Worm (Caenorhabditis elegans) whole organism, mixed stage, embryonic: Measurements from ENCODE around the gene vit-2.

Source experiments
- ham-2 ChIP-seq: fragments of 200-800 bp; sonication (Bioruptor generic); optimal IDR thresholded peaks from 2 replicates; lab custom pipeline; 2018; ENCODE audit warnings: mild to moderate bottlenecking, missing genetic modification characterization, missing compliant biosample characterization
- lin-13 ChIP-seq: fragments of 150-350 bp; optimal IDR thresholded peaks from 2 replicates; lab custom pipeline; 2014; ENCODE audit warnings: missing biosample characterization, missing genetic modification characterization
- lsy-2 ChIP-seq: fragments of 150-350 bp; optimal IDR thresholded peaks from 2 replicates; lab custom pipeline; 2014; ENCODE audit warnings: missing biosample characterization, missing genetic modification characterization
- mab-5 ChIP-seq: fragments of 150-350 bp; optimal IDR thresholded peaks from 2 replicates; lab custom pipeline; 2014; ENCODE audit warnings: missing biosample characterization, missing genetic modification characterization
- mls-2 ChIP-seq: sonication (generic microtip); optimal IDR thresholded peaks from 2 replicates; lab custom pipeline; 2016; ENCODE audit warnings: mild to moderate bottlenecking, missing genetic modification characterization, moderate library complexity, missing compliant biosample characterization
- nhr-237 ChIP-seq: fragments of 150-350 bp; optimal IDR thresholded peaks from 2 replicates; lab custom pipeline; 2014; ENCODE audit warnings: missing biosample characterization, missing genetic modification characterization
- nhr-76 ChIP-seq: sonication (generic microtip); optimal IDR thresholded peaks from 2 replicates; lab custom pipeline; 2017; ENCODE audit warnings: missing biosample characterization, missing genetic modification characterization
- sem-2 ChIP-seq: fragments of 200-800 bp; sonication (Bioruptor generic); optimal IDR thresholded peaks from 2 replicates; lab custom pipeline; 2018; ENCODE audit warnings: mild to moderate bottlenecking, missing genetic modification characterization, missing compliant biosample characterization
- snpc-4 ChIP-seq: fragments of 150-350 bp; optimal IDR thresholded peaks from 2 replicates; lab custom pipeline; 2014; ENCODE audit warnings: missing biosample characterization, missing genetic modification characterization
- unc-62 ChIP-seq: fragments of 150-350 bp; optimal IDR thresholded peaks from 2 replicates; lab custom pipeline; 2014; ENCODE audit warnings: missing biosample characterization, missing genetic modification reagents, missing genetic modification characterization
- ztf-11 ChIP-seq: fragments of 150-350 bp; optimal IDR thresholded peaks from 2 replicates; lab custom pipeline; 2014; ENCODE audit warnings: missing biosample characterization, missing genetic modification characterization

ce11 chrX:5154278-5154677 is 53.4 kb downstream of the vit-2 start, which contains the start of gene C31H2.3:
- no peak for TF ChIP-seq ham-2 (GFP tag; lab: Kevin White, UChicago)
- TF ChIP-seq snpc-4 (tag; lab: Kevin White, UChicago), result no peak
- TF ChIP-seq mab-5, result no peak
- no peak for TF ChIP-seq unc-62 (GFP tag; lab: Kevin White, UChicago)
- TF ChIP-seq ztf-11 (tag; lab: Kevin White, UChicago), result no peak
- TF ChIP-seq sem-2, result no peak
- no peak for TF ChIP-seq nhr-237 (tag; lab: Kevin White, UChicago)
- no peak for TF ChIP-seq mls-2 (tag; lab: Kevin White, UChicago)
- TF ChIP-seq nhr-76 (tag; lab: Kevin White, UChicago), result no peak
- no peak for TF ChIP-seq lsy-2 (tag; lab: Kevin White, UChicago)
- TF ChIP-seq lin-13 (tag; lab: Kevin White, UChicago), result no peak
